Fruit fly (Drosophila melanogaster) whole organism, wandering third instar larva: ENCODE measurements around the gene CG18094.

ENCODE experiments used
- Abd-B ChIP-seq: fragments of >200 bp; optimal IDR thresholded peaks from 2 replicates; lab custom pipeline; 2017; ENCODE audit warnings: missing biosample characterization, missing genetic modification characterization
- CG32264 ChIP-seq: fragments of 200-800 bp; sonication (Bioruptor generic); optimal IDR thresholded peaks from 2 replicates; lab custom pipeline; 2016; ENCODE audit warnings: missing biosample characterization, missing genetic modification characterization
- Jra ChIP-seq: sonication (Bioruptor generic); optimal IDR thresholded peaks from 2 replicates; lab custom pipeline; 2016; ENCODE audit warnings: missing biosample characterization, missing genetic modification characterization
- Myc ChIP-seq: fragments of >200 bp; optimal IDR thresholded peaks from 2 replicates; lab custom pipeline; 2017
- OdsH ChIP-seq: fragments of 200-800 bp; sonication (Bioruptor generic); optimal IDR thresholded peaks from 2 replicates; lab custom pipeline; 2016; ENCODE audit warnings: missing biosample characterization, mild to moderate bottlenecking, missing genetic modification characterization
- Rel ChIP-seq, 2 experiments: fragments of 200-800 bp; sonication (Bioruptor generic) in 1 of 2; optimal IDR thresholded peaks; 2 replicates in 1 of 2; 3 replicates in 1 of 2; lab custom pipeline; 2016 to 2019; ENCODE audit warnings: mild to moderate bottlenecking in 2 of 2, missing biosample characterization in 2 of 2, missing genetic modification characterization in 2 of 2, moderate library complexity in 1 of 2
- lola ChIP-seq: fragments of >200 bp; optimal IDR thresholded peaks from 2 replicates; lab custom pipeline; 2017; ENCODE audit warnings: missing biosample characterization, missing genetic modification characterization
- pan ChIP-seq: fragments of >200 bp; optimal IDR thresholded peaks from 2 replicates; lab custom pipeline; 2017
- sage ChIP-seq: fragments of 200-800 bp; sonication (Bioruptor generic); optimal IDR thresholded peaks from 2 replicates; lab custom pipeline; 2016; ENCODE audit warnings: missing biosample characterization, mild to moderate bottlenecking, missing genetic modification characterization
- sv ChIP-seq: fragments of 200-800 bp; sonication (Bioruptor generic); optimal IDR thresholded peaks from 3 replicates; lab custom pipeline; 2016; ENCODE audit warnings: missing biosample characterization, missing genetic modification characterization
- usp ChIP-seq: fragments of >200 bp; optimal IDR thresholded peaks from 2 replicates; lab custom pipeline; 2017; ENCODE audit warnings: missing biosample characterization, missing genetic modification characterization

- TF ChIP-seq Jra (GFP tag; lab: Kevin White, UChicago), result no peak
- no peak for TF ChIP-seq pan (lab: Kevin White, UChicago)
- no peak for TF ChIP-seq OdsH (GFP tag; lab: Kevin White, UChicago)
- TF ChIP-seq sage (GFP tag; lab: Kevin White, UChicago), result no peak
- TF ChIP-seq sv (GFP tag; lab: Kevin White, UChicago), result no peak
- no peak for TF ChIP-seq Myc (lab: Kevin White, UChicago)
- TF ChIP-seq Abd-B (GFP tag; lab: Kevin White, UChicago), result no peak
- no peak for TF ChIP-seq lola (GFP tag; lab: Kevin White, UChicago)
- TF ChIP-seq usp, result no peak
- TF ChIP-seq CG32264 (GFP tag; lab: Kevin White, UChicago), result no peak
- no peak for TF ChIP-seq Rel (GFP tag; optimal IDR thresholded peaks at IDR 0.05; lab: Kevin White, UChicago)
- no peak for TF ChIP-seq Rel (tag; optimal IDR thresholded peaks at IDR 0.05; lab: Kevin White, UChicago)
These were observed 16.6 kb upstream of the CG18094 start for dm6 chr2L:19473397-19474009.
